Fruit fly (Drosophila melanogaster): ENCODE results near the gene CG17217.

CG17217 gene

DNA sequence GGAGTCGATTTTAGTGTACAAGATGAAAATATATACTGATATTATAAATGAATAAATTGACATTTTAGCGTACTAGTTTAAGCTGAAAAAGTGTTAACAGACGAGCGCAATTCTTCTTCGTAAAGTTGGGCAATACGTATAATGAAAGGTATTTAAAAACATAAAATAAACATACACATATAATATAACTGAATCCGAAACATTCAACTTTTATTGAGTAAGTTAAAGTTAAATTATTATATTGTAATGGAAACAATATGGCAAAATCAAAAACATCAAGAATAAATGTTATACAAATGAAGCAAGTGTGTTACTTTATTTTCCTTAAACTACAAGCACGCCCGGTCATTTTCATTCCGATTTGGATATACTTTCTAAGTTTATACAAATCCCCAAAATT is at the start of gene CG17217:
TSS of gene CG17217 (plus strand) at position 301 of the 400 bp plus-strand sequence.
- no peak for TF ChIP-seq CG17801 (GFP tag; optimal IDR thresholded peaks at IDR 0.05; ENCODE audit: partially characterized antibody)

DNA sequence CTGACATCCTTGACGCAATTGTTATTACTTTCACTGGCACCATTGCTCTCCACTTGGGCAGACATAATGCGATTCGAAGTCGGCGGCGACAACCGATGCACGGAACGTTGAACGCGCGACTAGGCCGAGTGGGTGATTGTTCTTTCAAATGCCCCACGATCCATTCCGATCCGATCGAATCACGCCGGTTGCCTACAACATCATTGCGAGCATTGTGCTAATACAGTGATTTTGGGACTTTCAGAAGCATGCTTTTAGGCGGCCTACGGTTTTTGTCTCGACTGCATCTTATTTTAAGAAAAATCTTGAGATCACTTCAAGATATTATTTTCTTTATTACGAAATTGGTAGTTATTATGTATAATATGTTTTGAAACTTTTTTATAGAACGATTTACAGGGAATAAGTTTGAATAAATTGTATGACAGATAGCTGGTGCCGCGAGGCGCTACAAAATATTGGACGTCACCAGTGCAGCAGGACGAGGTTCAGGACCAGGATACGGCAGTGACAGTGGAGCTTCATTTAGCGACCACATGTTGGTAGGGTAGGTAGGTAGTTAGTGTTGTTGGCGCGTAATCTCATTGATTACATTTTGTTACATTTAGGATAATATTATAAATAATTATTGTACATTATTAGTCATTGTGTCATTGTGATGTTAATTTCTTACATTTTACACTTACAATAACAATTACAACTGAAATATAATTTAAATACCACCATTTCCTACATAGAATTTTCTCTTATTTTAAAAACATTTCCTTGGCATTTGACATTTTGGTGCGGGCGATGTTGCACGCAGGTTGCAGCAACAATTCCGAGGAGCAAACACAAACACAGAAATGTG is 36.9 kb upstream of the CG17217 start, which contains the start of gene rho-6:
TSS of gene rho-6 (minus strand) at position 137 of the 850 bp plus-strand sequence.
- TF ChIP-seq CG17801 (GFP tag; optimal IDR thresholded peaks at IDR 0.05; ENCODE audit: partially characterized antibody) = no peak

DNA sequence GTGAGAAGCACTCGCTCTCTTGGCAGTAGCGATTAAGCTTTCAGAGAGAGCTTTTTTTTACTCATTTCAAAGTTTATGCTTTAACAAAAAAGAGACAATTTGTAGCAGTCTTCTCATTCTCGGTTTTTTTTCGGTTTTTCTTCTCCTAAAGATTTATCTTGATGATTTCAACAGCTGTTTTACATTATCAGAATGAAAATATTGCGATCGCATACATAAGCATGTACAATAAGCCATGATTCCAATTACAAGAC is 36.3 kb upstream of the CG17217 start:
- TF ChIP-seq CG17801 (GFP tag; optimal IDR thresholded peaks at IDR 0.05; ENCODE audit: partially characterized antibody) = no peak

DNA sequence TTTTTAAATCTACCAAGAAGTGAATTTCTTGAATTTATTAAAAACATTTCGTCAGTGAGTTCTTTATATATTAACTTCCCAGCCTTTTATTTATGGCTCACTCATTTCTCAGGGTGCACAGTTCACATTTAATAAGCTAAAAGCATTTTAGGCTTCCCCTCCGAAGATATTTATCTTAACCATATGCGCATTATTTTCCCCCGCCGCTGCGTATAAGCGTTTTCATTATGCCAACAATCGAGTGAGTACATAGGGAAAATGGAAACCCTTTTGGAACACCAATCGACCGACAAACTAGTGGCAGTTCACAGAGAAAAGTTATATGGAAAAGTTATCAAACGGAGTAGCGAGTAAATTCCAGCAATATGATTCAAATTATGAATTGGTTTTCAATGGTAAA is 32.6 kb upstream of the CG17217 start, which contains the start of gene Gr33a:
TSS of gene Gr33a (plus strand) at position 301 of the 400 bp plus-strand sequence.
- TF ChIP-seq CG17801 (GFP tag; optimal IDR thresholded peaks at IDR 0.05; ENCODE audit: partially characterized antibody) = no peak

DNA sequence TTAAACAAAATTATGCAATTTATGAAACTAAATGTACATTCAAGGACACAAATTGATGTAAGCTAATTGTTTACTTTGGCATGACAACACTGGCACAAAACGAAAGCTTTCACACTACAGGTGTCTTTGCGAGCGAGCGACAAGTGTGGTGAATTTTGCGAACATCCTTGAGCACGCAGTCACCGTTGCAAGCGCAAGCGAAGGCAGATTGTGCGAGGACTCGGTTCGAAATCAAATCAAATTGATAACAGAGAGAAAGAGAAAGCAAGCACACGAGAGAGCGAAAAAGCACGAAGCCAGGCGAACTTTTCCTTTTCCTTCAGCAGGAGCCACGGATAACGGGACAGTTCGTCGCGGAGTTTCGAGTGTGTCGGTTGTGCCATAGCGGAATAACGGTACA is 27.9 kb upstream of the CG17217 start, which contains the start of gene CG31760:
TSS of gene CG31760 (plus strand) at position 342 of the 400 bp plus-strand sequence.
- TF ChIP-seq CG17801 (GFP tag; optimal IDR thresholded peaks at IDR 0.05; ENCODE audit: partially characterized antibody) = no peak

DNA sequence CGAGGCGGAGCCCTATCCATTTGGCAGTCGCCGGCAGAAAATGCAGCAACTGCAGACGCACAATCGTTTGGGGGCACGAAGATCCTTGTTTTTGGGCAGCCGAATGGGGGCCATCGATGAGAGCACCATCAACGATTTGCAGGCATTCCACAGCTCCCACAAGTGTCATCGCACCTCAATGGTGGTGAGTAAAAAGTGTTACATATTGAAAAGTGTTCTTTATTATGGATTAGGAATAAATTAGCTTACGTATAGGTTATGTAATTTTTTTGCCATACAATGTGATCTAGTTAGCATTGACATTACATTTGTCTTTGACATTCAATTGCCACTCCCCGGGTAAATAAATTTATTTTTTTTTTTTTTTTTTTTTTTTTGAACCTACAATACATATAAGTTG is 8.9 kb upstream of the CG17217 start, which contains the start of gene CG31861:
TSS of gene CG31861 (plus strand) at position 301 of the 400 bp plus-strand sequence.
- TF ChIP-seq CG17801 (GFP tag; optimal IDR thresholded peaks at IDR 0.05; ENCODE audit: partially characterized antibody) = no peak

DNA sequence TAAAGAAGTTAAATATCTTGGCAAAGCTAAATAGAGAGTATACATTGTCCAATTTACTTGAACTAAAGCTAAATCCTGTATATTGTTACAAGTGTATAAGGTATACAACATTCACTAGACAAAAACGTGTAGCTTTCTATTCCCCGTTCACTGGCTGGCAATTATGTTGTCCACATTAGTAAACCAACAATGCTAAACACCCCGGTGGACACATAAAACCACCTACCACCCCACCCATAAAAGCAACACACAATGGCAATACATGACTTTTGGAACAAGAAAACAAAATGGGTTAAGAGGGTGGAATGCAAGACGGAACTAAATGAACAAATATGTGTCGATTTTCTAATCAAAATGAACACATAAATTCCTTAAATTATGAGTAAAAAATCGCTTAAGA is 6.4 kb upstream of the CG17217 start, which contains the start of gene ZnT33D:
TSS of gene ZnT33D (plus strand) at position 301 of the 400 bp plus-strand sequence.
- TF ChIP-seq CG17801 (GFP tag; optimal IDR thresholded peaks at IDR 0.05; ENCODE audit: partially characterized antibody) = no peak

DNA sequence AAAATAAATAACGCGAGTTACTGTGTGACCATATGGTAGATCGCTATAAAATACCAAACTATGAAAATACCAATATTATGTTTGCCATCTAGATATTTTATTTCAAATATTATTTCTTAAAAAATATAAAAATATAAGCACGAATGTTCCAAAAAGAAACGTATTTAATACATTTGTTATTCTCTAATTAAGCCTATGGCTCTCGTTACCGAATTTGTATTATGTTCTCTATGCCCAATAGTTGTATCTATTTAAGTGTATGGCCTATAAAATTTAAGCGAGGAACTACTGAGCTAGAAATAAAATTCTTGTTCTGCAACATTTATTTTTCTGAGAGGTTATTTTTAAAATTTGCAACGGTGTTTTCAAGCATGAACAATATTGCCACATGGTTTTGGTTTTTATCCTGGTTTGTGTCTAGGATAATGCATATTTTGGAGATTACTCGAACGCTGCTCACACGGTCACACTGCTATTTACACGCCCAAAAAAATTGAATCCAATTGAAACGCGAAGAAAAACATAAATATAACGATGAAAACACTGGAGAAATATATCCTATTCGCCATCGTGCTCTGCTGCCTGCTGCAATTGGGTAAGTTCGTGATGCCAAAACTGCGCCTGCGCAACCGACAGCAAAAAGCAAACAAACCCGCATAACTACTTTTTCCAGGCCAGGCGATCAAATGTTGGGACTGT is 2.3 kb downstream of the CG17217 start, which contains the start of the genes CG6583 and crok:
TSS of gene CG6583 (minus strand) at position 51 of the 699 bp plus-strand sequence.
TSS of gene crok (plus strand) at position 446 of the 699 bp plus-strand sequence.
- no peak for TF ChIP-seq CG17801 (GFP tag; optimal IDR thresholded peaks at IDR 0.05; ENCODE audit: partially characterized antibody)

DNA sequence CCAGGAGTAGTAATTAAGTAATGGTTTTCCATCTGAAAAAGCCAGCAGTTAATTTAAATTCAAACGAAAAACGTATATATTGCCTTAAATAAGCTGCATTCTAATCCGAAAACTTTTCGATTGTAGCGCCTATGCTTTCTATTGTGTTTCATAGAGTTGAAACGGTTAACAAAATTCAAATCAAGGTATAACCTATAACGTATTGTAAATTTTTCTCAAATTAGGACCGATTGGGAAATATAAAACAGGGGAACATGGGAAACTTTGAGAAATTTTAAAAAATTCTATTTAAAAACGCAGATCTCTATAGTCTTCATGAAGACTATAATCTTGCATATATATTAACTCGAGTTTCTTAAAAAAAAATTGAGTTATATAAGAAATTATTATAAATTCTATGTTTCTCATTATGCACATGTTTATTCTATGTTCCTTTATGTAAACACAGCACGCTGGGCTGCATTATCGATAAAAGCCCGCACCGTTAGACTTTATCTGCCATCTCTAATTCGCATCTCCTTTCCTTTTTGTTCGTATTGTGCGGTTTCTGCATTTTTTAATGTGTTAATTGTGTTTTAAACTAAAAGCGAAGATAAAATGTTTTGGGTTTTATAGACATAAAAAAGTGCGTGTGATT is 4.3 kb downstream of the CG17217 start, which contains the start of gene bru1:
TSS of gene bru1 (plus strand) at position 512 of the 637 bp plus-strand sequence.
- TF ChIP-seq CG17801 (GFP tag; optimal IDR thresholded peaks at IDR 0.05; ENCODE audit: partially characterized antibody) = no peak

DNA sequence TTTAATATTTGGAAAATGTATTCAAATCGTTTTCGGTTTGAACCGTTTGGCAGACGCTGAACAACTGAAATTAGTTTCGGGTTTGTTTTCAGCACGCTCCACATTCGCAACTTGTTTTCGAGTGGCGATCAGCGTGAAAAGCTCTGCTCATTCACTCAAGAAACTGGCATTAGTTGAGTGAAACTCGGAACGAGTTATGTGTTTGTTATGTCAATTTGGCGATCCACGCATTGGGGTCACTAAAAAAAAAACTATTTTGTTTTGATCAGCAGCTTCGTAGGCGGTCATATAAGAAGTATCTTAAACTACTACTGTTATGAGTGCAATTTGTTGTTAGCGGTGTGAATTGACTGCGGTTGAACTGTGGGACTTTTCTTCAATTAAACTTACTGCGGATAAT is 7.3 kb downstream of the CG17217 start, which contains the start of gene atilla:
TSS of gene atilla (minus strand) at position 266 of the 400 bp plus-strand sequence.
- TF ChIP-seq CG17801 (GFP tag; optimal IDR thresholded peaks at IDR 0.05; ENCODE audit: partially characterized antibody) = no peak

DNA sequence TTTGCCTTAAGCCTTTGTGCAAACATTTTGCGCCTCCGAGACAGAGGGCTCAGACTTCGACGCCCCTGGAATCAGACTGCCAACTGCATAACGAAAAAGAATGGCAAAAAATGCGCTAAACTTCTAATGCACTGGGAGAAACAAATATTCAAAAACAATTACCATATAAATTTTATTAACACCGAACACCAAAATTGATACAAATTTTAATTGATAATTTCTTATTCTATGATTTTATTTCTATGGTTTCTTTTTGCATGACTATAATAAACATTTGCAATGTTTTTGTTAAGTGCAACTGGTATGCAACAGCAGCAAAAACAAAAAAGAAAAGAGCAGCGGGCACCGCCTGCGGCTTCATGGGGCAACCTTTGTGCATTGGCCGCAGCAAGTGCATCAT is 22.6 kb downstream of the CG17217 start:
- no peak for TF ChIP-seq CG17801 (GFP tag; optimal IDR thresholded peaks at IDR 0.05; ENCODE audit: partially characterized antibody)

DNA sequence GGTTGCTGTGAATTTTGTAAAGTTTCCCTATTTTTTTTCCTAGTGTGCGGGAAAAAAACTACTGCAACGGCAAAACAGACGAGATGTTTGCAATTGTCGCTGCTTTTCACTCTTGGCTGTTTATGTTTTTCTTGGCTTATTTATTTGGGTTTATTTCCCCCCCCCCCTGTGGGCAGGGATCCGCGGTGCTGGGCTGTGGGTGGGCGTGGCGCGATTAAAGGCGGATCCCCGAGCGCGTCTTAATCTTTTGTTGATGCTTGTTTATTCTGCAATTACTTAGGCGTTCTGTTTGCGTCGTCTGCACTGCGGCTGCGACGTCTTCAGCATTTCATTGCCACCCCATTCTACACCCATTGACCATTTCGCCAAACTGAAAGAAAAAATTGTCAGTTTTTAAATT is 24.5 kb downstream of the CG17217 start:
- TF ChIP-seq CG17801 (GFP tag; optimal IDR thresholded peaks at IDR 0.05; ENCODE audit: partially characterized antibody) = no peak

DNA sequence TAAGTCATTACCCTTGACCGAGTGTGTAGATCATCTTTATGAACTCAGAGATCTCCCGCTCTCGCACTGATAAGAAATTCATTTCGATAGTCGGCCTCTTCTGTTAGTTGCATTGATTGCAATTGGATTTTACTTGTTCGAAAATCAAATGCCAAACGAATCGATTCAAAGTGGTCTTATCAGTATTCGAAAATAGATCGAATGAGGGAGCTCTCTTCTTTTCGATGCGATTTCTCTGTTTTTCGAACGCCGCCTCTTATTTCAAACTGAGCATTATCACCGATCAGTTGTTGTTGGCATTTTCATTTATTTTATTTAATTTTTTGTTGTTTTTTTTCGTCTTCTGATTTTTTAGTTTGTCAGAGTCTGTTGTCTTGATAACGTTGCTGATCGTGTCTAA is 30.6 kb downstream of the CG17217 start:
- TF ChIP-seq CG17801 (GFP tag; optimal IDR thresholded peaks at IDR 0.05; ENCODE audit: partially characterized antibody) = no peak

DNA sequence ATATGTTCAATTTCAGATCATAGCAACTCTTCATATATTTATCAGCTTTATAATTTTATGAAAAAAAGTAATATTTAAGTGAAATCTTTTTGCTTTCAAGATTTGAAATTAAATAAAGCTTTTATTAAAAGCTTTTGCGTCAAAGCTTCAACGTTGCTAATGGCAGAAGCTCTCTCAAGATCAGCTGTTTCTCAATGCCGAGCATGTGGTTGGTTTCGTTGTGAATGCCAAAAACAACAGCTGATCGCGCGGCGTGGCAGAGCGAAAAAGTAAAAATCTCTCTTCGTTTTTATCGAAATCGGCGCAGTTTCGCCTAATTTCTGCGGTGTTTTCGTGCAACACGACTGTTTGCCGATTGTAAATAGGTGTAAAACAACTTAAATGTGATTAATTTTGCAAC is 37.2 kb downstream of the CG17217 start, which contains the start of gene CG31759:
TSS of gene CG31759 (plus strand) at position 161 of the 400 bp plus-strand sequence.
- peak; percentile 16 for TF ChIP-seq CG17801 (GFP tag; optimal IDR thresholded peaks at IDR 0.05; ENCODE audit: partially characterized antibody)
